Worm (Caenorhabditis elegans) whole organism, L4 larva: ENCODE results near the gene dhs-19.

Experiments
- F37D6.2 ChIP-seq: sonication (generic microtip); optimal IDR thresholded peaks from 2 replicates; lab custom pipeline; 2016; ENCODE audit warnings: mild to moderate bottlenecking, missing genetic modification characterization, missing compliant biosample characterization
- F44E2.7 ChIP-seq: fragments of 200-800 bp; sonication (Bioruptor generic); IDR thresholded peaks from 2 replicates; pipeline ENCODE4 v2.1.2; 2022; ENCODE audit warnings: missing genetic modification characterization, missing compliant biosample characterization
- Y48G9A.11 ChIP-seq: fragments of 200-800 bp; sonication (Bioruptor generic); IDR thresholded peaks from 2 replicates; pipeline ENCODE4 v1.3.6; 2022; ENCODE audit warnings: missing genetic modification reagents, missing genetic modification characterization, missing compliant biosample characterization
- ZK337.2 ChIP-seq: fragments of 200-800 bp; sonication (Bioruptor generic); IDR thresholded peaks from 2 replicates; pipeline ENCODE4 v1.3.6; 2022; ENCODE audit warnings: missing genetic modification reagents, missing genetic modification characterization, missing compliant biosample characterization
- aha-1 ChIP-seq: fragments of 150-350 bp; peaks from one replicate; lab custom pipeline; 2014; ENCODE audit warnings: missing biosample characterization, missing genetic modification characterization
- ceh-28 ChIP-seq: fragments of 150-350 bp; optimal IDR thresholded peaks from 2 replicates; lab custom pipeline; 2014; ENCODE audit warnings: missing biosample characterization, missing genetic modification reagents, missing genetic modification characterization
- dmd-6 ChIP-seq: fragments of 200-800 bp; sonication (Bioruptor generic); IDR thresholded peaks from 2 replicates; pipeline ENCODE4 v1.3.6; 2022; ENCODE audit warnings: missing genetic modification reagents, missing genetic modification characterization, missing compliant biosample characterization
- dpl-1 ChIP-seq: fragments of 150-350 bp; optimal IDR thresholded peaks from 2 replicates; lab custom pipeline; 2014; ENCODE audit warnings: missing biosample characterization, missing genetic modification reagents, missing genetic modification characterization
- egl-27 ChIP-seq: sonication (generic microtip); optimal IDR thresholded peaks from 3 replicates; lab custom pipeline; 2017; ENCODE audit warnings: missing biosample characterization, missing genetic modification reagents, missing genetic modification characterization
- hlh-30 ChIP-seq: sonication (generic microtip); optimal IDR thresholded peaks from 2 replicates; lab custom pipeline; 2017; ENCODE audit warnings: antibody characterized with exemption, mild to moderate bottlenecking, missing genetic modification characterization, missing compliant biosample characterization; ENCODE audit not compliant: insufficient read depth
- hmg-1.1 ChIP-seq: fragments of 200-800 bp; sonication (Bioruptor generic); IDR thresholded peaks from 2 replicates; pipeline ENCODE4 v1.3.6; 2022; ENCODE audit warnings: missing genetic modification reagents, missing genetic modification characterization, missing compliant biosample characterization
- lin-1 ChIP-seq: fragments of 200-800 bp; sonication (Bioruptor generic); IDR thresholded peaks from 2 replicates; pipeline ENCODE4 v1.3.6; 2022; ENCODE audit warnings: missing genetic modification reagents, missing genetic modification characterization, missing compliant biosample characterization
- lsy-2 ChIP-seq, 2 experiments: fragments of 150-350 bp in 1 of 2; sonication (generic microtip) in 1 of 2; optimal IDR thresholded peaks; 2 replicates each; lab custom pipeline; 2014 to 2017; ENCODE audit warnings: missing biosample characterization in 2 of 2, missing genetic modification characterization in 2 of 2
- mdl-1 ChIP-seq, 2 experiments: fragments of 150-350 bp in 1 of 2; sonication (generic microtip) in 1 of 2; optimal IDR thresholded peaks; 2 replicates each; lab custom pipeline; 2014 to 2017; ENCODE audit warnings: missing biosample characterization in 2 of 2, missing genetic modification characterization in 2 of 2
- nhr-10 ChIP-seq: fragments of 150-350 bp; optimal IDR thresholded peaks from 2 replicates; lab custom pipeline; 2014; ENCODE audit warnings: missing biosample characterization, missing genetic modification characterization
- rbr-2 ChIP-seq: sonication (generic microtip); optimal IDR thresholded peaks from 2 replicates; lab custom pipeline; 2016; ENCODE audit warnings: missing genotype, missing genetic modification characterization, missing compliant biosample characterization
- saeg-2 ChIP-seq: fragments of 200-800 bp; sonication (Bioruptor generic); IDR thresholded peaks from 2 replicates; pipeline ENCODE4 v1.3.6; 2022; ENCODE audit warnings: missing genetic modification reagents, missing genetic modification characterization, missing compliant biosample characterization
- snpc-4 ChIP-seq: fragments of 150-350 bp; optimal IDR thresholded peaks from 2 replicates; lab custom pipeline; 2014; ENCODE audit warnings: missing biosample characterization, missing genetic modification characterization
- spr-3 ChIP-seq: fragments of 200-800 bp; sonication (Bioruptor generic); optimal IDR thresholded peaks from 2 replicates; lab custom pipeline; 2018; ENCODE audit warnings: mild to moderate bottlenecking, missing genetic modification characterization, missing compliant biosample characterization
- unc-62 ChIP-seq, 3 experiments: fragments of 150-350 bp in 1 of 3; sonication (generic microtip); optimal IDR thresholded peaks in 2 of 3; peaks in 1 of 3; 1 replicate in 1 of 3; 2 replicates in 2 of 3; lab custom pipeline; 2014 to 2017; ENCODE audit warnings: missing biosample characterization in 3 of 3, missing genetic modification characterization in 3 of 3, missing genetic modification reagents in 3 of 3, missing genotype in 1 of 3

Gene dhs-19

DNA sequence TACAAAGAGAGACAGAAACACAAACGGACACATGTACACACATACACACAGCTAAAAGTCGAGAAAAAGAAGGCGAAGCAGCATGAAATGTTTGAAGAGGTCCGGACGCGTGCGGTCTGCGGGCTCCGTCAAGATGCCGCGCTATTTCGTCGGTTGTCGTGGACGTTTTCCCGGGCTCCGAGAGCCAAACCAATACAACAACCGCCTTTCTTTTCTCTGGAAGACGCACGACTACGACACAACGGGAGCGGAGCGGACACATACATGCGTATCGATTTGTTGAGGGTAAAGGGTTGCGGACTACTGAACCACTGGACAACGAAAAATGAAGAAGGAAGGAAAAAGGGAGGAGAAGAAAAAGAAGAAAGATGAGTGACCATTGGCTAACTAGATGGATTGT, 44.9 kb downstream of the dhs-19 start (continued):
- no peak for TF ChIP-seq spr-3 (GFP tag; lab: Kevin White, UChicago)
- TF ChIP-seq ZK337.2 (GFP tag; lab: Robert Waterston, UW) = no peak
- TF ChIP-seq Y48G9A.11 (GFP tag; lab: Robert Waterston, UW) = no peak
- TF ChIP-seq dpl-1 (GFP tag; lab: Kevin White, UChicago) = no peak
- no peak for TF ChIP-seq snpc-4 (tag; lab: Kevin White, UChicago)
- peak; percentile 63 for TF ChIP-seq hmg-1.1 (GFP tag; lab: Robert Waterston, UW)
- no peak for TF ChIP-seq nhr-10
- TF ChIP-seq egl-27 (tag; lab: Kevin White, UChicago) = no peak
- TF ChIP-seq aha-1 (tag; lab: Kevin White, UChicago) = peak; percentile 96
- TF ChIP-seq ceh-28 (tag; lab: Kevin White, UChicago) = peak; percentile 56
- TF ChIP-seq rbr-2 (tag; lab: Kevin White, UChicago) = peak; percentile 44
- TF ChIP-seq lin-1 = no peak
- peak in 1 of 2 experiments; percentile 56 for TF ChIP-seq mdl-1 (tag; optimal IDR thresholded peaks at IDR 0.05; lab: Kevin White, UChicago)
- TF ChIP-seq F44E2.7 = no peak
- peak; percentile 7 for TF ChIP-seq hlh-30 (tag; lab: Kevin White, UChicago)
- TF ChIP-seq, all 104 proteins: peak for 11

ce11 chrV:11443503-11443902, 46.8 kb downstream of the dhs-19 start, which contains the start of gene F57B7.2:
F57B7.2 (minus strand) TSS chrV:11443603.
- TF ChIP-seq F37D6.2 = no peak
- TF ChIP-seq saeg-2 = no peak
- TF ChIP-seq lsy-2 (tag; optimal IDR thresholded peaks at IDR 0.05; lab: Kevin White, UChicago) = peak in 1 of 2 experiments; percentile 20

- TF ChIP-seq egl-27 (tag; lab: Kevin White, UChicago) (no peak), dmd-6 (GFP tag; lab: Robert Waterston, UW) (no peak), unc-62 (GFP tag; optimal IDR thresholded peaks at IDR 0.05 in 1 of 2; lab: Kevin White, UChicago) (peak in 1 of 2 experiments; percentile 94), unc-62 (tag; optimal IDR thresholded peaks at IDR 0.05; lab: Kevin White, UChicago) (no peak)
Measured at ce11 chrV:11439202-11439601, 51.1 kb downstream of the dhs-19 start.
